Worm (Caenorhabditis elegans) whole organism, late embryonic: ENCODE data around the gene C47D12.4.

Source experiments
- C08G9.2 ChIP-seq: sonication (generic microtip); optimal IDR thresholded peaks from 2 replicates; lab custom pipeline; 2016; ENCODE audit warnings: mild to moderate bottlenecking, missing genetic modification characterization, moderate library complexity, missing compliant biosample characterization
- C38D4.7 ChIP-seq: fragments of 200-800 bp; sonication (Bioruptor generic); optimal IDR thresholded peaks from 2 replicates; lab custom pipeline; 2018; ENCODE audit warnings: mild to moderate bottlenecking, missing genetic modification characterization, moderate library complexity, missing compliant biosample characterization
- T23F11.4 ChIP-seq: fragments of 200-800 bp; sonication (Bioruptor generic); optimal IDR thresholded peaks from 2 replicates; lab custom pipeline; 2018; ENCODE audit warnings: mild to moderate bottlenecking, missing genetic modification characterization, missing compliant biosample characterization
- Y22D7AL.16 ChIP-seq: sonication (generic microtip); optimal IDR thresholded peaks from 2 replicates; lab custom pipeline; 2016; ENCODE audit warnings: missing genetic modification characterization, missing compliant biosample characterization
- ama-1 ChIP-seq: fragments of 150-350 bp; optimal IDR thresholded peaks from 2 replicates; lab custom pipeline; 2014
- ceh-18 ChIP-seq: sonication (generic microtip); optimal IDR thresholded peaks from 2 replicates; lab custom pipeline; 2016; ENCODE audit warnings: missing genetic modification characterization, missing compliant biosample characterization
- ceh-22 ChIP-seq: sonication (generic microtip); optimal IDR thresholded peaks from 2 replicates; lab custom pipeline; 2017; ENCODE audit warnings: missing biosample characterization, missing genetic modification characterization
- ceh-24 ChIP-seq: sonication (generic microtip); optimal IDR thresholded peaks from 2 replicates; lab custom pipeline; 2016; ENCODE audit warnings: mild to moderate bottlenecking, missing genetic modification characterization, missing compliant biosample characterization
- ceh-30 ChIP-seq: fragments of 150-350 bp; optimal IDR thresholded peaks from 2 replicates; lab custom pipeline; 2014; ENCODE audit warnings: missing biosample characterization, missing genetic modification characterization
- ceh-31 ChIP-seq: sonication (generic microtip); optimal IDR thresholded peaks from 2 replicates; lab custom pipeline; 2016; ENCODE audit warnings: missing genetic modification characterization, missing compliant biosample characterization
- ceh-34 ChIP-seq: sonication (generic microtip); optimal IDR thresholded peaks from 2 replicates; lab custom pipeline; 2016; ENCODE audit warnings: mild to moderate bottlenecking, missing genetic modification characterization, missing compliant biosample characterization
- ceh-45 ChIP-seq: fragments of 200-800 bp; sonication (Bioruptor generic); IDR thresholded peaks from 2 replicates; pipeline ENCODE4 v1.3.6; 2022; ENCODE audit warnings: missing genetic modification reagents, missing genetic modification characterization, missing compliant biosample characterization
- ceh-6 ChIP-seq: fragments of 200-800 bp; sonication (Bioruptor generic); optimal IDR thresholded peaks from 2 replicates; lab custom pipeline; 2018; ENCODE audit warnings: mild to moderate bottlenecking, missing genetic modification characterization, missing compliant biosample characterization
- che-1 ChIP-seq: sonication (generic microtip); optimal IDR thresholded peaks from 2 replicates; lab custom pipeline; 2016; ENCODE audit warnings: mild to moderate bottlenecking, missing genetic modification characterization, missing compliant biosample characterization
- elt-2 ChIP-seq: sonication (generic microtip); optimal IDR thresholded peaks from 2 replicates; lab custom pipeline; 2016; ENCODE audit warnings: missing genetic modification reagents, missing genetic modification characterization, missing compliant biosample characterization
- ets-4 ChIP-seq: sonication (generic microtip); optimal IDR thresholded peaks from 2 replicates; lab custom pipeline; 2016; ENCODE audit warnings: missing genetic modification characterization, missing compliant biosample characterization
- fax-1 ChIP-seq: sonication (generic microtip); optimal IDR thresholded peaks from 2 replicates; lab custom pipeline; 2016; ENCODE audit warnings: missing genotype, missing genetic modification characterization, missing compliant biosample characterization
- fkh-10 ChIP-seq: fragments of 150-350 bp; optimal IDR thresholded peaks from 2 replicates; lab custom pipeline; 2014; ENCODE audit warnings: missing biosample characterization, missing genetic modification reagents, missing genetic modification characterization
- gmeb-2 ChIP-seq: sonication (generic microtip); optimal IDR thresholded peaks from 2 replicates; lab custom pipeline; 2016; ENCODE audit warnings: missing genetic modification characterization, inconsistent platforms, missing compliant biosample characterization
- hlh-13 ChIP-seq: fragments of 200-800 bp; sonication (Bioruptor generic); optimal IDR thresholded peaks from 2 replicates; lab custom pipeline; 2018; ENCODE audit warnings: mild to moderate bottlenecking, missing genetic modification characterization, missing compliant biosample characterization
- hlh-30 ChIP-seq: sonication (generic microtip); optimal IDR thresholded peaks from 2 replicates; lab custom pipeline; 2017; ENCODE audit warnings: antibody characterized with exemption, missing genetic modification characterization, missing compliant biosample characterization; ENCODE audit not compliant: insufficient read depth
- lin-11 ChIP-seq: fragments of 200-800 bp; sonication (Bioruptor generic); optimal IDR thresholded peaks from 2 replicates; lab custom pipeline; 2018; ENCODE audit warnings: mild to moderate bottlenecking, missing genetic modification characterization, missing compliant biosample characterization
- mec-3 ChIP-seq: sonication (generic microtip); optimal IDR thresholded peaks from 2 replicates; lab custom pipeline; 2016; ENCODE audit warnings: borderline replicate concordance, missing genetic modification characterization, missing compliant biosample characterization
- nfya-1 ChIP-seq: sonication (generic microtip); optimal IDR thresholded peaks from 2 replicates; lab custom pipeline; 2017; ENCODE audit warnings: missing genetic modification characterization, mild to moderate bottlenecking, missing compliant biosample characterization, antibody characterized with exemption, moderate library complexity
- nhr-11 ChIP-seq: fragments of 150-350 bp; optimal IDR thresholded peaks from 2 replicates; lab custom pipeline; 2014; ENCODE audit warnings: missing biosample characterization, missing genetic modification characterization
- nhr-232 ChIP-seq: sonication (generic microtip); optimal IDR thresholded peaks from 2 replicates; lab custom pipeline; 2016; ENCODE audit warnings: missing genetic modification characterization, missing compliant biosample characterization
- odd-2 ChIP-seq: sonication (generic microtip); optimal IDR thresholded peaks from 2 replicates; lab custom pipeline; 2017; ENCODE audit warnings: antibody characterized with exemption, mild to moderate bottlenecking, missing genetic modification characterization, missing compliant biosample characterization
- pat-9 ChIP-seq: fragments of 200-800 bp; sonication (Bioruptor generic); optimal IDR thresholded peaks from 2 replicates; lab custom pipeline; 2018; ENCODE audit warnings: mild to moderate bottlenecking, missing genetic modification characterization, moderate library complexity, missing compliant biosample characterization
- pha-2 ChIP-seq: sonication (generic microtip); optimal IDR thresholded peaks from 2 replicates; lab custom pipeline; 2017; ENCODE audit warnings: mild to moderate bottlenecking, missing genetic modification characterization, missing compliant biosample characterization
- pqm-1 ChIP-seq: sonication (generic microtip); optimal IDR thresholded peaks from 2 replicates; lab custom pipeline; 2016; ENCODE audit warnings: missing genetic modification characterization, missing compliant biosample characterization
- ref-2 ChIP-seq: sonication (generic microtip); optimal IDR thresholded peaks from 2 replicates; lab custom pipeline; 2016; ENCODE audit warnings: missing genetic modification characterization, missing compliant biosample characterization
- rnt-1 ChIP-seq: sonication (generic microtip); optimal IDR thresholded peaks from 2 replicates; lab custom pipeline; 2016; ENCODE audit warnings: missing genetic modification characterization, missing compliant biosample characterization
- sox-4 ChIP-seq: sonication (generic microtip); optimal IDR thresholded peaks from 2 replicates; lab custom pipeline; 2017; ENCODE audit warnings: mild to moderate bottlenecking, missing genetic modification characterization, inconsistent platforms, missing compliant biosample characterization
- tbx-2 ChIP-seq: sonication (generic microtip); optimal IDR thresholded peaks from 2 replicates; lab custom pipeline; 2016; ENCODE audit warnings: missing genetic modification characterization, missing compliant biosample characterization
- unc-55 ChIP-seq: sonication (generic microtip); optimal IDR thresholded peaks from 2 replicates; lab custom pipeline; 2017; ENCODE audit warnings: missing biosample characterization, missing genetic modification reagents, missing genetic modification characterization
- unc-86 ChIP-seq: sonication (generic microtip); optimal IDR thresholded peaks from 2 replicates; lab custom pipeline; 2016; ENCODE audit warnings: missing genetic modification characterization, missing compliant biosample characterization
- zip-5 ChIP-seq: sonication (generic microtip); optimal IDR thresholded peaks from 2 replicates; lab custom pipeline; 2016; ENCODE audit warnings: missing genetic modification characterization, missing compliant biosample characterization
- ztf-16 ChIP-seq: sonication (generic microtip); optimal IDR thresholded peaks from 2 replicates; lab custom pipeline; 2017; ENCODE audit warnings: missing genetic modification characterization, missing compliant biosample characterization

C47D12.4 gene

DNA sequence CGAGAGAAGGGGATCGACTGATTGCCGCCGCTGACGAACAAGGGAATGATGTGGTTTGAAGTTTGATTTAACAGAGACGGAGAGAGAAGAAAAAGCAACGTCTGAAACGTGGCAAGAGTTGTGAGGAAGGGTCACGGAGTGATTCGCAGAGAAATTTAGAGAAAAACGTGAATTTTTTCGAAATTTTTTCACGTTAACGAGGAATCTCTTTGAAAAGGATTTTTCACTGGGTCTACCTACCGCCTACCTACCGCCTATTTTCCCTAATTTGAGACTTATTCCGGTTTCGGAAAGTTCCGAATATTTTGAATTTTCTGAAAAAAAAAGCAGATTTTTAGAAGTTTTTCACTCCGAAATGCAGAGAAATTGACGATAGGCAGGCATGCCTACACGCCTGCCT is 27.9 kb downstream of the C47D12.4 start, which contains the start of gene fcmt-1:
Gene fcmt-1, minus strand, starts transcription at position 101 of the 400 bp plus-strand sequence.
- no peak for TF ChIP-seq C08G9.2 (tag; lab: Kevin White, UChicago)
- TF ChIP-seq pat-9: no peak
- no peak for TF ChIP-seq tbx-2 (tag; lab: Kevin White, UChicago)
- TF ChIP-seq lin-11 (tag; lab: Kevin White, UChicago): no peak
- no peak for TF ChIP-seq elt-2
- no peak for TF ChIP-seq rnt-1 (tag; lab: Kevin White, UChicago)
- no peak for TF ChIP-seq pha-2 (tag; lab: Kevin White, UChicago)
- TF ChIP-seq, all 69 proteins: peak for 0

DNA sequence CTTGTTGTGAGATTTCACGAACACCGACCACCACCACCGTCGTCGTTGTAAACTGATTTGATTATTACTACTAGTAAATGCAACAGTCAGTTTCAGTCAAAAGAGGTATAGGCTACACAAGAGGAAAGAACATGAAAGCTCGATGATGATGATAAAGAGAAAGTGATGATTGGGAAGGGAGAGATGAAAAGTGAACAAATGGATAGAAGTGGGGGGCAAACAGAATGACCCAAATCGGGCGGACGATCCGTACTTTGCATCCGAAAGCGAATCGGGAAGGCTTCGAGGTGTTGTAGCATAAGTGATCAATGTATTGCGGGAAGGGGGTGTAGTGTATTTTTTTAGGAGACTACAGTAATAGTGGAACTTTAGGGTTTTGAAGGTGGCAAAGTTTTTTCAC is 29.2 kb downstream of the C47D12.4 start:
- TF ChIP-seq lin-11 (tag; lab: Kevin White, UChicago) (no peak), unc-55 (GFP tag; lab: Kevin White, UChicago) (no peak), ceh-6 (GFP tag; lab: Kevin White, UChicago) (no peak), ama-1 (no peak), ets-4 (tag; lab: Kevin White, UChicago) (no peak), C38D4.7 (GFP tag; lab: Kevin White, UChicago) (no peak), ztf-16 (tag; lab: Kevin White, UChicago) (no peak), Y22D7AL.16 (tag; lab: Kevin White, UChicago) (no peak), gmeb-2 (tag; lab: Kevin White, UChicago) (no peak)

DNA sequence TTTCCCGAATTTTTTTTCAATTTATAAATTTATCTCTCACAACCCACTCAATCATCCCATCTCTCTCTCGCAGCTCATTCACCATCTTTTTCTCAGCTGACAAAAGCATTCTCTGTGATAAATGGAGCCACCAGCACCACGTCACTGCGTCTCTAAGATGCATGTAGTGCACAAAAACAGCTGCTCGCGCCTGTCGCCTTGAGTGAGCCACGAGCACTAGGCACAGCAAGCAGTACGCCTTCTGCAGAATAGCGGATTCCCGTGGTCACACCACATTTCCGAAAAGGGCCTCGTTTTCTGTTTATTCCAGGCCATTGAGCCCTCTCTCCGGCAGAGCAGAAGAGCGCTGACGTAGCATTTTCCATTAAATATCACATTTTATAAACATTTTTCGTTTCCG is 32.0 kb downstream of the C47D12.4 start, which contains the start of gene F13D12.10:
Gene F13D12.10, plus strand, starts transcription at position 231 of the 400 bp plus-strand sequence.
- TF ChIP-seq nhr-11 (tag; lab: Kevin White, UChicago) (no peak), zip-5 (no peak), ceh-22 (tag; lab: Kevin White, UChicago) (no peak), fax-1 (tag; lab: Kevin White, UChicago) (no peak), ceh-30 (tag; lab: Kevin White, UChicago) (no peak), mec-3 (tag; lab: Kevin White, UChicago) (no peak), unc-55 (GFP tag; lab: Kevin White, UChicago) (peak; percentile 20), che-1 (tag; lab: Kevin White, UChicago) (no peak), T23F11.4 (no peak), nfya-1 (tag; lab: Kevin White, UChicago) (no peak), ceh-24 (tag; lab: Kevin White, UChicago) (no peak), ceh-34 (no peak), fkh-10 (GFP tag; lab: Kevin White, UChicago) (no peak), nhr-232 (tag; lab: Kevin White, UChicago) (no peak), ref-2 (tag; lab: Kevin White, UChicago) (no peak), ceh-18 (peak; percentile 64), hlh-30 (tag; lab: Kevin White, UChicago) (no peak)

DNA sequence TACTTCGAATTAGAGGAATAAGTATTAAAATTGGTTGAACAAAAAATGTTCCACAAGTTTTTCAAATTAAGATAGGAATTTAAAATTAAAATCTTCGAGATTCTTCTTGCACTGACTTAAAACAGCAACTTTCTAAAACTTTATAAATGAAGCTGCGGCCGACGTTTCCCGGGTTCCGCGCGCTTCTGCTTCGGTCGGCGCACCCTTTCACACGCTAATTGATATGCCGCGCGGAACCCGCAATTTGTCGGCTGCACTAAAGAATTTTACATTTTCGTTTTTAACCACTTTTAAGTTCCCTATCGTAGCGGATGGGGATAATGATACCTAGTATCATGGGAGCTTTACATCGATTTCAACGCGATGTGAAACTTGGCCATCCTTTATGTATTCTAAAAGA is 33.2 kb downstream of the C47D12.4 start:
- TF ChIP-seq ref-2 (tag; lab: Kevin White, UChicago) (no peak), nfya-1 (tag; lab: Kevin White, UChicago) (no peak), nhr-11 (tag; lab: Kevin White, UChicago) (no peak), Y22D7AL.16 (tag; lab: Kevin White, UChicago) (no peak), fax-1 (tag; lab: Kevin White, UChicago) (no peak), sox-4 (tag; lab: Kevin White, UChicago) (no peak), odd-2 (tag; lab: Kevin White, UChicago) (no peak), ama-1 (no peak), C38D4.7 (GFP tag; lab: Kevin White, UChicago) (no peak), ceh-31 (tag; lab: Kevin White, UChicago) (no peak), che-1 (tag; lab: Kevin White, UChicago) (no peak), ets-4 (tag; lab: Kevin White, UChicago) (no peak), ceh-24 (tag; lab: Kevin White, UChicago) (no peak), pqm-1 (tag; lab: Kevin White, UChicago) (no peak), unc-86 (tag; lab: Kevin White, UChicago) (no peak), ceh-34 (no peak), ceh-45 (no peak), hlh-13 (no peak), pha-2 (tag; lab: Kevin White, UChicago) (no peak)
